Worm (Caenorhabditis elegans) whole organism, L3 larva: ENCODE data around the gene atg-13.

Experiments used
- R02D3.7 ChIP-seq: fragments of 150-350 bp; optimal IDR thresholded peaks from 2 replicates; lab custom pipeline; 2014; ENCODE audit warnings: missing biosample characterization, missing genetic modification characterization
- ZK546.5 ChIP-seq: sonication (generic microtip); optimal IDR thresholded peaks from 2 replicates; lab custom pipeline; 2017; ENCODE audit warnings: missing biosample characterization, missing genetic modification characterization
- aly-2 ChIP-seq: fragments of 150-350 bp; optimal IDR thresholded peaks from 2 replicates; lab custom pipeline; 2014; ENCODE audit warnings: missing biosample characterization, missing genetic modification characterization
- ama-1 ChIP-seq: fragments of 150-350 bp; optimal IDR thresholded peaks from 2 replicates; lab custom pipeline; 2018
- ceh-16 ChIP-seq: sonication (generic microtip); optimal IDR thresholded peaks from 2 replicates; lab custom pipeline; 2017; ENCODE audit warnings: missing biosample characterization, missing genetic modification characterization
- ceh-28 ChIP-seq: fragments of 150-350 bp; optimal IDR thresholded peaks from 2 replicates; lab custom pipeline; 2014; ENCODE audit warnings: missing biosample characterization, missing genetic modification reagents, missing genetic modification characterization
- ceh-82 ChIP-seq: fragments of 150-350 bp; optimal IDR thresholded peaks from 2 replicates; lab custom pipeline; 2014; ENCODE audit warnings: missing biosample characterization, missing genetic modification characterization
- ceh-9 ChIP-seq: sonication (generic microtip); optimal IDR thresholded peaks from 2 replicates; lab custom pipeline; 2018; ENCODE audit warnings: missing biosample characterization, missing genetic modification characterization
- daf-12 ChIP-seq: fragments of 150-350 bp; optimal IDR thresholded peaks from 2 replicates; lab custom pipeline; 2014; ENCODE audit warnings: missing biosample characterization, missing genetic modification reagents, missing genetic modification characterization
- egl-27 ChIP-seq: sonication (generic microtip); optimal IDR thresholded peaks from 4 replicates; lab custom pipeline; 2017; ENCODE audit warnings: missing biosample characterization, missing genetic modification reagents, missing genetic modification characterization
- egl-5 ChIP-seq: fragments of 150-350 bp; optimal IDR thresholded peaks from 2 replicates; lab custom pipeline; 2017; ENCODE audit warnings: missing biosample characterization, missing genetic modification reagents, missing genetic modification characterization, inconsistent platforms
- elt-1 ChIP-seq: fragments of 150-350 bp; optimal IDR thresholded peaks from 2 replicates; lab custom pipeline; 2014; ENCODE audit warnings: missing biosample characterization, missing genetic modification characterization
- elt-2 ChIP-seq: sonication (generic microtip); optimal IDR thresholded peaks from 2 replicates; lab custom pipeline; 2016; ENCODE audit warnings: missing genetic modification reagents, mild to moderate bottlenecking, missing genetic modification characterization, missing compliant biosample characterization
- eor-1 ChIP-seq, 2 experiments: fragments of 150-350 bp; optimal IDR thresholded peaks; 2 replicates each; lab custom pipeline; 2014 to 2018; ENCODE audit warnings: missing biosample characterization in 2 of 2, missing genetic modification characterization in 2 of 2
- fkh-10 ChIP-seq: sonication (generic microtip); optimal IDR thresholded peaks from 2 replicates; lab custom pipeline; 2017; ENCODE audit warnings: missing biosample characterization, missing genetic modification reagents, missing genetic modification characterization
- fkh-2 ChIP-seq: fragments of 150-350 bp; optimal IDR thresholded peaks from 2 replicates; lab custom pipeline; 2014; ENCODE audit warnings: missing biosample characterization, missing genetic modification reagents, missing genetic modification characterization
- fos-1 ChIP-seq: fragments of 150-350 bp; optimal IDR thresholded peaks from 2 replicates; lab custom pipeline; 2014; ENCODE audit warnings: missing biosample characterization, missing genetic modification characterization
- hmg-11 ChIP-seq: sonication (generic microtip); optimal IDR thresholded peaks from 2 replicates; lab custom pipeline; 2016; ENCODE audit warnings: missing genetic modification characterization, missing compliant biosample characterization
- jun-1 ChIP-seq: fragments of 150-350 bp; optimal IDR thresholded peaks from 2 replicates; lab custom pipeline; 2014; ENCODE audit warnings: missing biosample characterization, missing genetic modification reagents, missing genetic modification characterization
- lin-39 ChIP-seq: fragments of 150-350 bp; optimal IDR thresholded peaks from 2 replicates; lab custom pipeline; 2018; ENCODE audit warnings: missing biosample characterization, missing genetic modification reagents, missing genetic modification characterization
- mdl-1 ChIP-seq: fragments of 150-350 bp; optimal IDR thresholded peaks from 2 replicates; lab custom pipeline; 2014; ENCODE audit warnings: missing biosample characterization, missing genetic modification characterization
- mml-1 ChIP-seq: fragments of 150-350 bp; sonication (generic microtip); optimal IDR thresholded peaks from 3 replicates; lab custom pipeline; 2014; ENCODE audit warnings: missing biosample characterization, missing genetic modification characterization
- nhr-11 ChIP-seq: fragments of 150-350 bp; optimal IDR thresholded peaks from 2 replicates; lab custom pipeline; 2014; ENCODE audit warnings: missing biosample characterization, missing genetic modification characterization
- nhr-12 ChIP-seq: fragments of 150-350 bp; optimal IDR thresholded peaks from 2 replicates; lab custom pipeline; 2014; ENCODE audit warnings: missing biosample characterization, missing genetic modification characterization
- nhr-23 ChIP-seq: fragments of 150-350 bp; optimal IDR thresholded peaks from 2 replicates; lab custom pipeline; 2014; ENCODE audit warnings: missing biosample characterization, missing genetic modification reagents, missing genetic modification characterization
- nhr-28 ChIP-seq: fragments of 150-350 bp; optimal IDR thresholded peaks from 2 replicates; lab custom pipeline; 2014; ENCODE audit warnings: missing biosample characterization, missing genetic modification characterization
- nhr-43 ChIP-seq: sonication (generic microtip); optimal IDR thresholded peaks from 2 replicates; lab custom pipeline; 2016; ENCODE audit warnings: mild to moderate bottlenecking, missing genetic modification characterization, missing compliant biosample characterization; ENCODE audit not compliant: poor library complexity, severe bottlenecking
- nhr-67 ChIP-seq: fragments of 150-350 bp; optimal IDR thresholded peaks from 2 replicates; lab custom pipeline; 2014; ENCODE audit warnings: missing biosample characterization, missing genetic modification characterization
- pha-4 ChIP-seq: fragments of 150-350 bp; optimal IDR thresholded peaks from 2 replicates; lab custom pipeline; 2014; ENCODE audit warnings: missing biosample characterization, missing genetic modification reagents, missing genetic modification characterization
- snpc-4 ChIP-seq: fragments of 150-350 bp; optimal IDR thresholded peaks from 2 replicates; lab custom pipeline; 2014; ENCODE audit warnings: missing biosample characterization, missing genetic modification characterization
- unc-39 ChIP-seq: sonication (generic microtip); optimal IDR thresholded peaks from 4 replicates; lab custom pipeline; 2017; ENCODE audit warnings: missing biosample characterization, missing genetic modification characterization
- unc-62 ChIP-seq: fragments of 150-350 bp; sonication (generic microtip); optimal IDR thresholded peaks from 4 replicates; lab custom pipeline; 2014; ENCODE audit warnings: missing biosample characterization, missing genetic modification reagents, missing genetic modification characterization
- zag-1 ChIP-seq: fragments of 150-350 bp; optimal IDR thresholded peaks from 2 replicates; lab custom pipeline; 2014; ENCODE audit warnings: missing biosample characterization, missing genetic modification characterization

Gene atg-13

DNA sequence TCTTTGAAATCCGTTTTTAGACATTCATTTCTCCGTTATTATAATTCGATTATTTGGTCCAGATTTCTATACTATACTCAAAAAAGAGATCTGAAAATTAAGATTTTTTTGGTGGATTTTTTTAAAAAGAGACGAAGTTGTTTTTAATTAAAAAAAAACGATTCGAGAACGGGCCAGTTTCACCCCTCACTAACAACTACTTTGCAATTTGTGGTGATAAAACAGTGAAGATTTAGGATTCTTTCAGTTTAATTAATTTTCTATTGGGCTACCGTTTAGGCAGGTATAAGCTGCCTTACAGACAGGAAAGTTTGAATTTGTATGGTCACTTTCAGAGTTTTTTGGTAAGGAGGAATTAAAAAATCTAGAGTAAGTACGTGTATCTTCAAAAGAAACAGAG lies 43.1 kb upstream of the atg-13 start, which contains the start of gene unc-36:
Gene unc-36 (minus strand): TSS at position 101 of the 400 bp plus-strand sequence.
- TF ChIP-seq egl-5 (tag; lab: Kevin White, UChicago) (no peak), fos-1 (tag; lab: Kevin White, UChicago) (no peak), ceh-82 (tag; lab: Kevin White, UChicago) (no peak), nhr-43 (tag; lab: Kevin White, UChicago) (no peak), unc-39 (tag; lab: Kevin White, UChicago) (no peak), nhr-67 (tag; lab: Kevin White, UChicago) (no peak), ama-1 (lab: Kevin White, UChicago) (no peak), ceh-9 (tag; lab: Kevin White, UChicago) (no peak), unc-62 (no peak), nhr-12 (tag; lab: Kevin White, UChicago) (no peak), nhr-11 (tag; lab: Kevin White, UChicago) (no peak), elt-1 (tag; lab: Kevin White, UChicago) (no peak), mml-1 (tag; lab: Kevin White, UChicago) (no peak), elt-2 (tag; lab: Kevin White, UChicago) (no peak), daf-12 (tag; lab: Kevin White, UChicago) (no peak), fkh-10 (no peak), eor-1 (tag; optimal IDR thresholded peaks at IDR 0.05; lab: Kevin White, UChicago) (no peak), snpc-4 (no peak)

- TF ChIP-seq nhr-23 (tag; lab: Kevin White, UChicago) (no peak), egl-27 (tag; lab: Kevin White, UChicago) (no peak), zag-1 (tag; lab: Kevin White, UChicago) (no peak), ceh-28 (tag; lab: Kevin White, UChicago) (no peak), pha-4 (tag; lab: Kevin White, UChicago) (no peak), egl-5 (tag; lab: Kevin White, UChicago) (no peak), ceh-16 (tag; lab: Kevin White, UChicago) (no peak), ceh-9 (tag; lab: Kevin White, UChicago) (no peak), fkh-10 (no peak), jun-1 (tag; lab: Kevin White, UChicago) (no peak), aly-2 (tag; lab: Kevin White, UChicago) (no peak), mml-1 (tag; lab: Kevin White, UChicago) (no peak), daf-12 (tag; lab: Kevin White, UChicago) (no peak), nhr-11 (tag; lab: Kevin White, UChicago) (no peak), elt-2 (tag; lab: Kevin White, UChicago) (no peak)
Observed at ce11 chrIII:8199060-8199459, 41.1 kb upstream of the atg-13 start.

ce11 chrIII:8191695-8192094 lies 33.7 kb upstream of the atg-13 start, which contains the start of gene C50C3.1:
TSS of gene C50C3.1 (plus strand) at chrIII:8191995.
- TF ChIP-seq lin-39 = no peak
- no peak for TF ChIP-seq zag-1 (tag; lab: Kevin White, UChicago)
- no peak for TF ChIP-seq mdl-1 (tag; lab: Kevin White, UChicago)
- no peak for TF ChIP-seq ZK546.5 (tag; lab: Kevin White, UChicago)
- no peak for TF ChIP-seq jun-1 (tag; lab: Kevin White, UChicago)
- no peak for TF ChIP-seq R02D3.7 (tag; lab: Kevin White, UChicago)
- TF ChIP-seq unc-39 (tag; lab: Kevin White, UChicago) = no peak

- TF ChIP-seq ceh-16 (tag; lab: Kevin White, UChicago) (no peak), nhr-28 (tag; lab: Kevin White, UChicago) (no peak), ceh-9 (tag; lab: Kevin White, UChicago) (no peak)
Observed at ce11 chrIII:8190505-8190904, 32.5 kb upstream of the atg-13 start, which contains the start of gene C50C3.19. TSS of gene C50C3.19 (plus strand) at chrIII:8190805.

ce11 chrIII:8185130-8185529 lies 27.1 kb upstream of the atg-13 start:
- TF ChIP-seq unc-62 (no peak), fkh-2 (no peak), nhr-23 (tag; lab: Kevin White, UChicago) (no peak), egl-27 (tag; lab: Kevin White, UChicago) (no peak)

DNA sequence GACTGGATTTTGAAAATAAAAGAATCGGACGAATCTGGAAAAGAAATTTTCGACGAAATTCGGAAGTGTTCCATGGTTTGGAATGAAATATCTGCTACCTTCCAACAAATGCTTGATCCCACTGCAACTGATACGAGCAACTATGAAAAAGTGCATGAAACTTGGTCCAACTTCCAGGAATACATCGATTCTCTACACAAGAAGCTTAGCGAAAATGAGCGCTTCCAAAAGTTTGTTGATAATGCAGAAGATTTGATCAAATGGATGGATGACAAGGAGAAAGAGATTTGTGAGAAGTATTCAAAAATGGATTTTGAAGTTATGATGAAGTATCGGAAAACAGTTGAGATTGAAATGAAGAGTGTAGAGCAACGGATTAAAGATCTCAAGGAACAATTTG lies 24.6 kb upstream of the atg-13 start:
- no peak for TF ChIP-seq daf-12 (tag; lab: Kevin White, UChicago)
- no peak for TF ChIP-seq R02D3.7 (tag; lab: Kevin White, UChicago)
- no peak for TF ChIP-seq hmg-11 (tag; lab: Kevin White, UChicago)
